Worm (Caenorhabditis elegans) whole organism, L2 larva: Measurements from ENCODE around the gene clec-82.

Source experiments
- alr-1 ChIP-seq: fragments of 150-350 bp; optimal IDR thresholded peaks from 2 replicates; lab custom pipeline; 2014; ENCODE audit warnings: missing biosample characterization, missing genetic modification characterization
- blmp-1 ChIP-seq: sonication (generic microtip); optimal IDR thresholded peaks from 2 replicates; lab custom pipeline; 2017; ENCODE audit warnings: missing genetic modification characterization, mild to moderate bottlenecking, missing compliant biosample characterization, antibody characterized with exemption, moderate library complexity; ENCODE audit not compliant: insufficient read depth
- ceh-16 ChIP-seq: fragments of 150-350 bp; optimal IDR thresholded peaks from 2 replicates; lab custom pipeline; 2014; ENCODE audit warnings: missing biosample characterization, missing genetic modification characterization
- nhr-25 ChIP-seq: fragments of 150-350 bp; sonication (generic microtip); optimal IDR thresholded peaks from 3 replicates; lab custom pipeline; 2014; ENCODE audit warnings: missing biosample characterization, missing genetic modification characterization
- snpc-4 ChIP-seq: fragments of 150-350 bp; optimal IDR thresholded peaks from 2 replicates; lab custom pipeline; 2014; ENCODE audit warnings: missing biosample characterization, missing genetic modification characterization
- zag-1 ChIP-seq: fragments of 150-350 bp; optimal IDR thresholded peaks from 2 replicates; lab custom pipeline; 2014; ENCODE audit warnings: missing biosample characterization, missing genetic modification characterization
- ztf-11 ChIP-seq: sonication (generic microtip); optimal IDR thresholded peaks from 2 replicates; lab custom pipeline; 2017; ENCODE audit warnings: missing biosample characterization, missing genetic modification characterization

DNA sequence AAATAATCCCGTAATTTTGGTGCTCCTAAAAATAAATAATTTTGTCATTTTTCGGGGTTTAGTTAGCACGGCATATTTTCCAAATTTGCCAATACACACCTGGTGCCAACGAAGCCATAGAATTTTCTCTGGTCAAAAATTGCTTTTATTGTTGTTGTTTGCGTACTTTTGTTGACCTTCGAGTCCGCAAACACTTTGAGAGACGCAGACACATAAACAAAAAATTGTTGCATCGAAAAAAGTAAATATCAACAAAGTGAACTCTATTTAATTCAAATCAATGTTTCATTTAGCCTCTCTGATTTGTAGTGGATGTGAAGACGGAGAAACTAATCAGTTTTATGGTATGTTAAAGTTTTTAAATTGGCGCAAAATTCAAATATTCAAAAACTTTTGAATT lies 10.8 kb downstream of the clec-82 start, which contains the start of gene Y54G2A.40:
- no peak for TF ChIP-seq zag-1
- no peak for TF ChIP-seq ceh-16 (tag; lab: Kevin White, UChicago)
- no peak for TF ChIP-seq nhr-25 (tag; lab: Kevin White, UChicago)
- no peak for TF ChIP-seq snpc-4
- no peak for TF ChIP-seq ztf-11
- no peak for TF ChIP-seq blmp-1
- no peak for TF ChIP-seq alr-1 (tag; lab: Kevin White, UChicago)
